Fruit fly (Drosophila melanogaster): ENCODE results near the gene Snmp1.

Gene Snmp1

dm6 chr3R:21118784-21119183 is 49.2 kb downstream of the Snmp1 start, which contains the start of gene Bdbt (continued):
- TF ChIP-seq gt (GFP tag; IDR thresholded peaks at IDR 0.05), result no peak
- no peak for TF ChIP-seq Bteb2 (GFP tag; optimal IDR thresholded peaks at IDR 0.05)
- peak; percentile 40 for TF ChIP-seq fu2 (GFP tag; optimal IDR thresholded peaks at IDR 0.05)
- TF ChIP-seq pb (GFP tag; optimal IDR thresholded peaks at IDR 0.05), result no peak
- no peak for TF ChIP-seq CG6272 (GFP tag; IDR thresholded peaks at IDR 0.05)
- TF ChIP-seq CG6654 (GFP tag; optimal IDR thresholded peaks at IDR 0.05), result no peak
- TF ChIP-seq sqz (GFP tag; optimal IDR thresholded peaks at IDR 0.05), result no peak
- TF ChIP-seq ewg (GFP tag; optimal IDR thresholded peaks at IDR 0.05), result no peak
- no peak for TF ChIP-seq usp (GFP tag; optimal IDR thresholded peaks at IDR 0.05)
- peak; percentile 65 for TF ChIP-seq lilli (GFP tag; optimal IDR thresholded peaks at IDR 0.05)
- TF ChIP-seq CG17802 (tag; optimal IDR thresholded peaks at IDR 0.05), result no peak
- no peak for TF ChIP-seq Oli (tag; optimal IDR thresholded peaks at IDR 0.05)
- no peak for TF ChIP-seq luna (GFP tag; optimal IDR thresholded peaks at IDR 0.05)
- no peak for TF ChIP-seq GATAe (GFP tag; conservative IDR thresholded peaks at IDR 0.05)
- no peak for TF ChIP-seq ci (GFP tag; IDR thresholded peaks at IDR 0.05)
- TF ChIP-seq Doc2 (GFP tag; IDR thresholded peaks at IDR 0.05), result no peak
- peak; percentile 91 for TF ChIP-seq CG14860 (GFP tag; IDR thresholded peaks at IDR 0.05; ENCODE audit: partially characterized antibody)
- TF ChIP-seq ems (GFP tag; optimal IDR thresholded peaks at IDR 0.05), result peak; percentile 35
- no peak for TF ChIP-seq CG14965 (GFP tag; optimal IDR thresholded peaks at IDR 0.05; ENCODE audit: borderline replicate concordance)
- TF ChIP-seq CG16815 (GFP tag; optimal IDR thresholded peaks at IDR 0.05), result peak; percentile 1
- TF ChIP-seq CG10959 (GFP tag; IDR thresholded peaks at IDR 0.05), result no peak
- TF ChIP-seq Doc3 (GFP tag; IDR thresholded peaks at IDR 0.05; ENCODE audit: partially characterized antibody), result no peak
- TF ChIP-seq Awh (GFP tag; IDR thresholded peaks at IDR 0.05), result no peak
- TF ChIP-seq dpn (GFP tag; optimal IDR thresholded peaks at IDR 0.05), result peak; percentile 50 to 56
- no peak for TF ChIP-seq CG13775 (GFP tag; optimal IDR thresholded peaks at IDR 0.05)
- TF ChIP-seq tx (GFP tag; optimal IDR thresholded peaks at IDR 0.05), result no peak
- no peak for TF ChIP-seq fru (optimal IDR thresholded peaks at IDR 0.05)
- TF ChIP-seq Xrp1 (GFP tag; IDR thresholded peaks at IDR 0.05), result no peak
- no peak for TF ChIP-seq CG12744 (GFP tag; optimal IDR thresholded peaks at IDR 0.05)
- no peak for TF ChIP-seq CG3407 (GFP tag; optimal IDR thresholded peaks at IDR 0.05)
- TF ChIP-seq Oaz (GFP tag; IDR thresholded peaks at IDR 0.05), result no peak
- TF ChIP-seq ab (GFP tag; optimal IDR thresholded peaks at IDR 0.05), result no peak
- TF ChIP-seq BEAF-32 (GFP tag; optimal IDR thresholded peaks at IDR 0.05), result peak; percentile 25
- TF ChIP-seq kay (GFP tag; optimal IDR thresholded peaks at IDR 0.05), result no peak
- TF ChIP-seq pzg (GFP tag; optimal IDR thresholded peaks at IDR 0.05), result peak; percentile 83
- no peak for TF ChIP-seq CG1529 (GFP tag; optimal IDR thresholded peaks at IDR 0.05)
- TF ChIP-seq Pdp1 (GFP tag; optimal IDR thresholded peaks at IDR 0.05), result peak; percentile 13 to 94
- TF ChIP-seq CG17186 (GFP tag; optimal IDR thresholded peaks at IDR 0.05), result peak; percentile 16
- peak; percentile 74 for TF ChIP-seq CG34224 (GFP tag; IDR thresholded peaks at IDR 0.05; ENCODE audit: partially characterized antibody)
- no peak for TF ChIP-seq CG18764 (GFP tag; optimal IDR thresholded peaks at IDR 0.05)
- TF ChIP-seq Elba2 (GFP tag; optimal IDR thresholded peaks at IDR 0.05), result peak; percentile 40
- TF ChIP-seq CG12236 (GFP tag; optimal IDR thresholded peaks at IDR 0.05), result no peak
- peak; percentile 39 for TF ChIP-seq CG30403 (GFP tag; optimal IDR thresholded peaks at IDR 0.05)
- TF ChIP-seq Lhr (GFP tag; optimal IDR thresholded peaks at IDR 0.05), result peak; percentile 40
- no peak for TF ChIP-seq peb (GFP tag; IDR thresholded peaks at IDR 0.05)
- no peak for TF ChIP-seq maf-S (GFP tag; optimal IDR thresholded peaks at IDR 0.05)
- TF ChIP-seq Fer3 (tag; optimal IDR thresholded peaks at IDR 0.05), result peak; percentile 25
- peak; percentile 96 for TF ChIP-seq CG7963 (GFP tag; IDR thresholded peaks at IDR 0.05; ENCODE audit: partially characterized antibody)
- TF ChIP-seq CG3163 (GFP tag; optimal IDR thresholded peaks at IDR 0.05), result no peak
- TF ChIP-seq gro (GFP tag; optimal IDR thresholded peaks at IDR 0.05), result peak; percentile 60
- no peak for TF ChIP-seq CG9437 (GFP tag; optimal IDR thresholded peaks at IDR 0.05)
- TF ChIP-seq CG10543 (GFP tag; optimal IDR thresholded peaks at IDR 0.05), result no peak
